Fruit fly (Drosophila melanogaster) whole organism, prepupa: Measurements from ENCODE around the gene PH4alphaSG2.

Experiments used
- CG10631 ChIP-seq: fragments of 200-800 bp; sonication (Bioruptor generic); optimal IDR thresholded peaks from 2 replicates; lab custom pipeline; 2016; ENCODE audit warnings: missing biosample characterization, missing genetic modification characterization
- CG10669 ChIP-seq: fragments of 200-800 bp; sonication (Bioruptor generic); optimal IDR thresholded peaks from 3 replicates; lab custom pipeline; 2018; ENCODE audit warnings: missing biosample characterization, mild to moderate bottlenecking, missing genetic modification characterization, moderate library complexity
- CG11294 ChIP-seq: fragments of 200-800 bp; sonication (Bioruptor generic); IDR thresholded peaks from 2 replicates; pipeline ENCODE4 v1.3.6; 2022; ENCODE audit warnings: missing biosample characterization, missing genetic modification characterization
- CG15336 ChIP-seq: fragments of 200-800 bp; sonication (Bioruptor generic); IDR thresholded peaks from 2 replicates; pipeline ENCODE4 v1.3.6; 2022; ENCODE audit warnings: missing biosample characterization, missing genetic modification characterization
- CG16779 ChIP-seq: fragments of 200-800 bp; sonication (Bioruptor generic); optimal IDR thresholded peaks from 3 replicates; lab custom pipeline; 2017; ENCODE audit warnings: missing biosample characterization, mild to moderate bottlenecking, missing genetic modification characterization
- CG3032 ChIP-seq: fragments of 200-800 bp; optimal IDR thresholded peaks from 2 replicates; lab custom pipeline; 2019; ENCODE audit warnings: missing biosample characterization, mild to moderate bottlenecking, missing genetic modification characterization, moderate library complexity
- CG31627 ChIP-seq: fragments of 200-800 bp; sonication (Bioruptor generic); optimal IDR thresholded peaks from 3 replicates; lab custom pipeline; 2016; ENCODE audit warnings: missing biosample characterization, missing genetic modification characterization
- CG32006 ChIP-seq: fragments of 200-800 bp; sonication (Bioruptor generic); optimal IDR thresholded peaks from 3 replicates; lab custom pipeline; 2017; ENCODE audit warnings: missing biosample characterization, mild to moderate bottlenecking, missing genetic modification characterization
- CG6163 ChIP-seq: fragments of 200-800 bp; sonication (Bioruptor generic); IDR thresholded peaks from 3 replicates; pipeline ENCODE4 v1.3.6; 2022; ENCODE audit warnings: missing biosample characterization, missing genetic modification characterization
- CG6276 ChIP-seq: fragments of 200-800 bp; sonication (Bioruptor generic); optimal IDR thresholded peaks from 2 replicates; lab custom pipeline; 2017; ENCODE audit warnings: missing biosample characterization, mild to moderate bottlenecking, missing genetic modification characterization
- CG6792 ChIP-seq: fragments of 200-800 bp; sonication (Bioruptor generic); optimal IDR thresholded peaks from 3 replicates; lab custom pipeline; 2016; ENCODE audit warnings: missing biosample characterization, missing genetic modification characterization
- CG6854 ChIP-seq: fragments of 200-800 bp; sonication (Bioruptor generic); optimal IDR thresholded peaks from 2 replicates; lab custom pipeline; 2017; ENCODE audit warnings: missing biosample characterization, mild to moderate bottlenecking, missing genetic modification characterization
- CG7368 ChIP-seq: fragments of 200-800 bp; sonication (Bioruptor generic); optimal IDR thresholded peaks from 3 replicates; lab custom pipeline; 2016; ENCODE audit warnings: missing biosample characterization, missing genetic modification characterization
- CG8319 ChIP-seq: fragments of 200-800 bp; sonication (Bioruptor generic); optimal IDR thresholded peaks from 3 replicates; lab custom pipeline; 2016; ENCODE audit warnings: missing biosample characterization, missing genetic modification characterization
- CG8632 ChIP-seq: fragments of 200-800 bp; sonication (Bioruptor generic); optimal IDR thresholded peaks from 3 replicates; lab custom pipeline; 2016; ENCODE audit warnings: missing biosample characterization, missing genetic modification characterization
- CG9139 ChIP-seq: fragments of 200-800 bp; sonication (Bioruptor generic); optimal IDR thresholded peaks from 3 replicates; lab custom pipeline; 2017; ENCODE audit warnings: missing biosample characterization, mild to moderate bottlenecking, missing genetic modification characterization
- Eip75B ChIP-seq: fragments of 200-800 bp; sonication (Bioruptor generic); optimal IDR thresholded peaks from 3 replicates; lab custom pipeline; 2016; ENCODE audit warnings: missing biosample characterization, missing genetic modification characterization
- Eip78C ChIP-seq: fragments of 200-800 bp; sonication (Bioruptor generic); peaks from one replicate; lab custom pipeline; 2016; ENCODE audit warnings: missing biosample characterization, missing genetic modification characterization
- Eip93F ChIP-seq: fragments of 200-800 bp; sonication (Bioruptor generic); optimal IDR thresholded peaks from 2 replicates; lab custom pipeline; 2016; ENCODE audit warnings: missing biosample characterization, mild to moderate bottlenecking, missing genetic modification characterization
- Ets96B ChIP-seq: fragments of 200-800 bp; optimal IDR thresholded peaks from 2 replicates; lab custom pipeline; 2019; ENCODE audit warnings: missing biosample characterization, mild to moderate bottlenecking, missing genetic modification characterization, moderate library complexity
- Hr39 ChIP-seq: fragments of 200-800 bp; sonication (Bioruptor generic); optimal IDR thresholded peaks from 2 replicates; lab custom pipeline; 2016; ENCODE audit warnings: missing biosample characterization, missing genetic modification characterization
- Hr4 ChIP-seq: fragments of 200-800 bp; sonication (Bioruptor generic); optimal IDR thresholded peaks from 3 replicates; lab custom pipeline; 2016; ENCODE audit warnings: missing biosample characterization, missing genetic modification characterization
- Met ChIP-seq: fragments of 200-800 bp; sonication (Bioruptor generic); optimal IDR thresholded peaks from 3 replicates; lab custom pipeline; 2016; ENCODE audit warnings: missing biosample characterization, missing genetic modification characterization
- OdsH ChIP-seq: fragments of 200-800 bp; sonication (Bioruptor generic); optimal IDR thresholded peaks from 3 replicates; lab custom pipeline; 2016; ENCODE audit warnings: missing biosample characterization, missing genetic modification characterization
- Sox102F ChIP-seq: fragments of 200-800 bp; sonication (Bioruptor generic); optimal IDR thresholded peaks from 2 replicates; lab custom pipeline; 2016; ENCODE audit warnings: missing biosample characterization, mild to moderate bottlenecking, missing genetic modification characterization
- Sox14 ChIP-seq: fragments of 200-800 bp; sonication (Bioruptor generic); optimal IDR thresholded peaks from 3 replicates; lab custom pipeline; 2016; ENCODE audit warnings: missing biosample characterization, missing genetic modification characterization
- dsx ChIP-seq: fragments of 200-800 bp; optimal IDR thresholded peaks from 3 replicates; lab custom pipeline; 2019; ENCODE audit warnings: missing biosample characterization, mild to moderate bottlenecking, missing genetic modification characterization, moderate library complexity; ENCODE audit not compliant: poor library complexity, severe bottlenecking
- eg ChIP-seq: fragments of 200-800 bp; sonication (Bioruptor generic); IDR thresholded peaks from 3 replicates; pipeline ENCODE4 v1.3.6; 2022; ENCODE audit warnings: missing biosample characterization, missing genetic modification characterization
- esn ChIP-seq: fragments of 200-800 bp; sonication (Bioruptor generic); optimal IDR thresholded peaks from 2 replicates; lab custom pipeline; 2016; ENCODE audit warnings: missing biosample characterization, mild to moderate bottlenecking, missing genetic modification characterization, moderate library complexity
- fd59A ChIP-seq: fragments of 200-800 bp; sonication (Bioruptor generic); optimal IDR thresholded peaks from 2 replicates; lab custom pipeline; 2017; ENCODE audit warnings: missing biosample characterization, mild to moderate bottlenecking, missing genetic modification characterization, missing genetic modification reagents
- fd85E ChIP-seq: fragments of 200-800 bp; sonication (Bioruptor generic); optimal IDR thresholded peaks from 3 replicates; lab custom pipeline; 2016; ENCODE audit warnings: missing biosample characterization, missing genetic modification characterization
- fkh ChIP-seq: fragments of 200-800 bp; sonication (Bioruptor generic); optimal IDR thresholded peaks from 3 replicates; lab custom pipeline; 2017; ENCODE audit warnings: missing biosample characterization, mild to moderate bottlenecking, missing genetic modification characterization, moderate library complexity
- pdm3 ChIP-seq: fragments of 200-800 bp; sonication (Bioruptor generic); optimal IDR thresholded peaks from 3 replicates; lab custom pipeline; 2016; ENCODE audit warnings: missing biosample characterization, missing genetic modification characterization
- salr ChIP-seq, 2 experiments: fragments of 200-800 bp; sonication (Bioruptor generic); optimal IDR thresholded peaks; 3 replicates each; lab custom pipeline; 2016 to 2018; ENCODE audit warnings: missing biosample characterization in 2 of 2, missing genetic modification characterization in 2 of 2, mild to moderate bottlenecking in 1 of 2
- ss ChIP-seq, 2 experiments: fragments of 200-800 bp; sonication (Bioruptor generic); optimal IDR thresholded peaks; 2 replicates in 1 of 2; 3 replicates in 1 of 2; lab custom pipeline; 2017 to 2018; ENCODE audit warnings: mild to moderate bottlenecking in 2 of 2, missing biosample characterization in 2 of 2, missing genetic modification characterization in 2 of 2, moderate library complexity in 1 of 2
- svp ChIP-seq: fragments of 200-800 bp; sonication (Bioruptor generic); peaks from one replicate; lab custom pipeline; 2016; ENCODE audit warnings: missing biosample characterization, missing genetic modification characterization
- topi ChIP-seq: fragments of 200-800 bp; sonication (Bioruptor generic); optimal IDR thresholded peaks from 3 replicates; lab custom pipeline; 2016; ENCODE audit warnings: missing biosample characterization, missing genetic modification characterization
- vri ChIP-seq: fragments of 200-800 bp; sonication (Bioruptor generic); optimal IDR thresholded peaks from 3 replicates; lab custom pipeline; 2016; ENCODE audit warnings: missing biosample characterization, mild to moderate bottlenecking, missing genetic modification characterization

Gene PH4alphaSG2

DNA sequence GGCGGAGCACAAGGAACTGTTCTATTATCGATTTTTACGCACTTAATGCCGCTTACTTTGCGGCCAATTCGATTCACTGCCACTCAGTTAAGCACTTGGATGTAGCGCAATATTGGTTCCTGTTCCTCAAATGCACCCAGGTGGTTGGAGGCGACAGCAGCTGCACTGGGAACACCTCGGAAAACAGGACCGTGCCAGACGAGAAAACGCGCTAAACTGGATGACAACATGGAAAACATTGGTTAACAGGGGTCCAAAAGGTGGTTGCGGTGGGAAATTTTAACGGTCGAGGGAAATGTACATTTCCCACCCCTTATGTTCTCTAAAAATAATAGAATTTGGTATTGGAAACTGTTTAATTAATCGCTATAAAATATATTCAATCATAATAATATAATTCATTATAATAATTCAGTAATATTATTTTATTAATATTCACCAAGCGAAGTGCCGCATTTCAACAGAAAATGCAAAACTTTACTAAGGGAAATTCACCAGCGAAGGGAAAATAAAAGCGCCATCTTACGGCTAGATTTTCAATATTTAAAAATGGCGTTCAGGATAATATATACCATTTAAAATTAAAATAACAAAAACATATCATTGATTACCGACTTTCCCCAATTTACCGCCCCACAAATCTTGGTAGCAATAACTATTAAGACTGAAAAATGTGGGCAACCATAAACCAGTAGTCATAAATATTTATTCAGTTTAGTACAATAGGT, 33.9 kb upstream of the PH4alphaSG2 start, which contains the start of gene aralar1:
TSS of gene aralar1 (minus strand) at position 51 of the 728 bp plus-strand sequence.
- TF ChIP-seq CG6163 (GFP tag; lab: Robert Waterston, UW) (no peak), Sox102F (GFP tag; lab: Kevin White, UChicago) (no peak)

DNA sequence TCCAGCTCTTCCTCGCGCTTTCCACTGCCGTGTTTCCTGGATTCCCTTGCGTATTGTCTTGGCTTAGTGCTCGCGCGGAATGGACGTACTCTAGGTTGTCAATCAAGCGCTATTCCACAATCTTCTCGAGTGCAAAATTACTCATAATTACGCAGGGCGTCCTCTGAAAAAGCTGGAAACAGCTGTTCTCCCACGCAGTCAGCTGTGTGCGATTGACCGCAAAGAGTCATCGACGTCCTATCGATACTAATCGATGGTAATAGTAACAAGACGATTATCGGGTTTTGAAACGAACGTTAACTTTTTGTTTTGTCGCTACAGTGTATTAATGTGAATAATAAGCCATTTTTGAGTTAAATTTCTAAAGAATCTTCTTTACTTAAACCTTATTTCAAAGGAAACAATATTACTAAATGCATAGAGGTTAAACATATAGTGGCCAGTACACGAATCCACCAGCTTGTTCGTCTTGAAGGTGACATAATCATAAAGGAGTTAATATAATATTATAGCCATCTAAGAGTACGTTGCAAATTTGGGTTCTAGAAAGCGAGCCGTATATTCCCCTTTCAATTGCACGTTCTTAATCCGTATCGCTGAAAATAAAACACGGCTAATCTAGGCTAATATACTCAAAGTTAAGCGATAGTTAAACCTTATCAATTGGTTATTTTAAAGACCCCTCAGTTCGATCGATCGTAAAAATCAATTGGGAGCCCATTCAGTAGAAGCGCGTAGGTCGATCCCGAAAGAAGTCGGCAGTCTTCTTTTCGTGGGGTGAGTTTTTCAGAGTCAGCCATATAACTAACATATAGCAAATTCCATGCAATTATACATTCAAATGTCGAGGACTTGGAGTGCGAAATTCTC, 30.6 kb upstream of the PH4alphaSG2 start, which contains the start of the genes CG2224 and CDase:
TSS of gene CG2224 (minus strand) at position 235 of the 870 bp plus-strand sequence.
TSS of gene CDase (plus strand) at position 456 of the 870 bp plus-strand sequence.
- TF ChIP-seq fd59A (GFP tag; lab: Kevin White, UChicago) (no peak), Eip78C (GFP tag; lab: Kevin White, UChicago) (peak; percentile 8)

DNA sequence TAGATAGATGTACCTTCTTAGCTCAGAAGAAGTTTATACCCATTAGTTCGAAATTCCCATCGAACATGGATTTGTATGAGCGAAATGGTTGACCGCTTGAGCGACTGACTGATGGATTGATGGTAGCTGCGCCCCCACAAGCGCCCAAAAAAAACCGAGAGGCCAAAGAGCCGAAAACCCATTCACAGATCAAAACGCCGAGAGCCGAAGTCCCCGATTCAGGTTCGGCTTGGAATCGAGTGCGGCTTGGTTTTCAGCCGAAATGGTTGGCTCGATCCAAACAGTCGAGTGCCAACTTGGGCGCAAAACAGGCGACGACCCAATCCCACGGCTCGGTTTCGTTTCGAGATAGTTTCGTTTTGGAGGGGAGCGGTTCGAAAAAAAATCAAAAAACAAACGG, 29.7 kb upstream of the PH4alphaSG2 start:
- TF ChIP-seq dsx (GFP tag; lab: Kevin White, UChicago) (no peak), CG6276 (GFP tag; lab: Kevin White, UChicago) (no peak), Eip75B (GFP tag; lab: Kevin White, UChicago) (no peak), CG16779 (no peak), CG10669 (GFP tag; lab: Kevin White, UChicago) (no peak), Eip93F (no peak), CG15336 (GFP tag; lab: Robert Waterston, UW) (peak; percentile 18; the same call in 1 of the 2 replicates), pdm3 (GFP tag; lab: Kevin White, UChicago) (no peak), topi (no peak), CG6163 (GFP tag; lab: Robert Waterston, UW) (peak; percentile 41; the same call in 1 of the 3 replicates), Ets96B (no peak), fd85E (no peak), CG9139 (GFP tag; lab: Kevin White, UChicago) (no peak), Sox102F (GFP tag; lab: Kevin White, UChicago) (no peak), Hr4 (GFP tag; lab: Kevin White, UChicago) (no peak), CG8632 (GFP tag; lab: Kevin White, UChicago) (no peak), Eip78C (GFP tag; lab: Kevin White, UChicago) (peak; percentile 26), esn (no peak), CG6792 (GFP tag; lab: Kevin White, UChicago) (no peak), vri (GFP tag; lab: Kevin White, UChicago) (no peak), CG32006 (GFP tag; lab: Kevin White, UChicago) (no peak), CG10631 (GFP tag; lab: Kevin White, UChicago) (no peak), CG3032 (tag; lab: Kevin White, UChicago) (no peak), Sox14 (GFP tag; lab: Kevin White, UChicago) (no peak), CG7368 (GFP tag; lab: Kevin White, UChicago) (no peak), salr (GFP tag; optimal IDR thresholded peaks at IDR 0.05; lab: Kevin White, UChicago) (no peak), ss (GFP tag; optimal IDR thresholded peaks at IDR 0.05; lab: Kevin White, UChicago) (no peak), CG31627 (no peak), Met (GFP tag; lab: Kevin White, UChicago) (no peak), svp (GFP tag; lab: Kevin White, UChicago) (peak; percentile 50), CG11294 (GFP tag; lab: Robert Waterston, UW) (no peak), CG8319 (GFP tag; lab: Kevin White, UChicago) (no peak), fkh (GFP tag; lab: Kevin White, UChicago) (no peak), eg (GFP tag; lab: Robert Waterston, UW) (peak; percentile 10; the same call in 1 of the 3 replicates), CG6854 (GFP tag; lab: Kevin White, UChicago) (peak; percentile 21), Hr39 (GFP tag; lab: Kevin White, UChicago) (no peak), OdsH (no peak)
